Worm (Caenorhabditis elegans): Measurements from ENCODE around the gene R05D3.9.
A peak's percentile ranks its signal among the peaks of the same experiment; 100 is the strongest.

Gene R05D3.9

ce11 chrIII:8403507-8403906 lies 35.0 kb upstream of the R05D3.9 start, which contains the start of gene cutc-1 (continued):
- TF ChIP-seq hlh-11 (tag; optimal IDR thresholded peaks at IDR 0.05) = no peak

DNA sequence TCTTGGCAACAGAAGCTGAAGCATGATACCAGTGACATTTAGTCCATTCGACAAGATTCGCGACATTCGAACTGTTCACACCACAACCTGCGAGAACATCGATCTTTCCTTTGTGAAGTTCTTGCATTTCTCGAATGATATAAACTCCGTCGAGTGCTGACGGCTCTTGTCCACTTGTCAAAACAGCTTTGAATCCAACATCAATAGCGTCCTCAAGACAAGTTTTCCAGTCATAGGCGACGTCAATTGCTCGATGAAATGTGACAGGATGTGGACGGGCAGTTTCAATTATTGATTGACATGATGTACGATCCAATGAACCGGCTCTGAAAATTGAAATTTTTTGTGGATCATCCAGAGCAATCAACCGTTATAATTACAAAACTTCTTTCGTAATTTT lies 34.1 kb upstream of the R05D3.9 start:
- TF ChIP-seq arid-1 (GFP tag; conservative IDR thresholded peaks at IDR 0.05) (no peak), ces-1 (GFP tag; optimal IDR thresholded peaks at IDR 0.05) (no peak), D1046.2 (GFP tag; IDR thresholded peaks at IDR 0.05) (no peak), ceh-62 (tag; optimal IDR thresholded peaks at IDR 0.05) (no peak), dmd-6 (GFP tag; IDR thresholded peaks at IDR 0.05) (no peak), aha-1 (tag) (peak; percentile 89), nhr-25 (tag; optimal IDR thresholded peaks at IDR 0.05; ENCODE audit: borderline replicate concordance, insufficient read depth) (no peak), ZK546.5 (tag; optimal IDR thresholded peaks at IDR 0.05) (no peak), R02D3.7 (tag; optimal IDR thresholded peaks at IDR 0.05) (no peak), F37D6.2 (tag; optimal IDR thresholded peaks at IDR 0.05) (no peak), unc-62 (GFP tag; optimal IDR thresholded peaks at IDR 0.05 in 1 of 2) (peak in 1 of 2 experiments; percentile 96), unc-62 (tag; optimal IDR thresholded peaks at IDR 0.05) (no peak), madf-9 (GFP tag; conservative IDR thresholded peaks at IDR 0.05) (no peak), zip-11 (GFP tag; IDR thresholded peaks at IDR 0.05) (no peak)

- peak; percentile 83 for TF ChIP-seq pqm-1 (tag; optimal IDR thresholded peaks at IDR 0.05)
- TF ChIP-seq nhr-28 (tag; optimal IDR thresholded peaks at IDR 0.05) = peak; percentile 31
- TF ChIP-seq skn-1 (tag; optimal IDR thresholded peaks at IDR 0.05) = no peak
- TF ChIP-seq dmd-6 (GFP tag; IDR thresholded peaks at IDR 0.05) = peak; percentile 28; the same call in 1 of the 2 replicates
Measured at ce11 chrIII:8401887-8402286, 33.4 kb upstream of the R05D3.9 start, which contains the start of gene lap-1. TSS of gene lap-1 (minus strand) at chrIII:8401928.

- no peak for TF ChIP-seq hmg-1.1 (GFP tag; IDR thresholded peaks at IDR 0.05)
- peak; percentile 87 for TF ChIP-seq php-3 (GFP tag; IDR thresholded peaks at IDR 0.05)
- TF ChIP-seq dmd-6 (GFP tag; IDR thresholded peaks at IDR 0.05) = peak; percentile 97
- TF ChIP-seq lsy-2 (tag; optimal IDR thresholded peaks at IDR 0.05) = peak in 1 of 2 experiments; percentile 8
- peak; percentile 7 for TF ChIP-seq hlh-30 (tag; optimal IDR thresholded peaks at IDR 0.05; ENCODE audit: insufficient read depth)
- TF ChIP-seq gei-8 (GFP tag; optimal IDR thresholded peaks at IDR 0.05) = peak; percentile 44
- peak; percentile 80 for TF ChIP-seq dve-1 (tag; optimal IDR thresholded peaks at IDR 0.05; ENCODE audit: insufficient read depth)
- peak; percentile 39 for TF ChIP-seq nhr-77 (tag; optimal IDR thresholded peaks at IDR 0.05)
- peak in 1 of 2 experiments; percentile 49 for TF ChIP-seq mdl-1 (tag; optimal IDR thresholded peaks at IDR 0.05)
- TF ChIP-seq mxl-3 (GFP tag; optimal IDR thresholded peaks at IDR 0.05) = peak; percentile 62
- peak; percentile 15 for TF ChIP-seq mes-2 (tag; optimal IDR thresholded peaks at IDR 0.05; ENCODE audit: poor library complexity, severe bottlenecking)
- peak; percentile 28 for TF ChIP-seq nhr-48 (tag; optimal IDR thresholded peaks at IDR 0.05)
- no peak for TF ChIP-seq mdt-29 (GFP tag; IDR thresholded peaks at IDR 0.05)
- TF ChIP-seq zip-2 (tag; optimal IDR thresholded peaks at IDR 0.05) = no peak
- TF ChIP-seq hlh-11 (tag; optimal IDR thresholded peaks at IDR 0.05) = peak; percentile 82
- TF ChIP-seq pqm-1 (tag; optimal IDR thresholded peaks at IDR 0.05) = peak; percentile 100
- peak; percentile 73 for TF ChIP-seq nhr-28 (tag; optimal IDR thresholded peaks at IDR 0.05)
- no peak for TF ChIP-seq T26A8.4 (GFP tag; IDR thresholded peaks at IDR 0.05)
- TF ChIP-seq ztf-7 (tag; optimal IDR thresholded peaks at IDR 0.05) = peak; percentile 82
- peak; percentile 43; the same call in 1 of the 2 replicates for TF ChIP-seq lin-1 (GFP tag; IDR thresholded peaks at IDR 0.05)
Measured at ce11 chrIII:8400478-8400877, 32.0 kb upstream of the R05D3.9 start.

- TF ChIP-seq dpl-1 (GFP tag; optimal IDR thresholded peaks at IDR 0.05) (no peak), mdl-1 (tag; optimal IDR thresholded peaks at IDR 0.05) (no peak), saeg-2 (GFP tag; IDR thresholded peaks at IDR 0.05) (no peak), nhr-41 (GFP tag; IDR thresholded peaks at IDR 0.05) (no peak), hlh-11 (tag; optimal IDR thresholded peaks at IDR 0.05) (no peak), lin-15B (tag; optimal IDR thresholded peaks at IDR 0.05) (no peak), ctbp-1 (GFP tag; IDR thresholded peaks at IDR 0.05) (no peak), mdt-29 (GFP tag; IDR thresholded peaks at IDR 0.05) (no peak), ceh-28 (tag; optimal IDR thresholded peaks at IDR 0.05) (no peak), dmd-9 (GFP tag; IDR thresholded peaks at IDR 0.05) (no peak), F49E8.2 (tag; optimal IDR thresholded peaks at IDR 0.05; ENCODE audit: borderline replicate concordance) (no peak), R02D3.7 (tag; optimal IDR thresholded peaks at IDR 0.05) (no peak), set-16 (GFP tag; IDR thresholded peaks at IDR 0.05) (no peak), zfp-3 (GFP tag; conservative IDR thresholded peaks at IDR 0.05) (no peak), lsy-2 (tag; optimal IDR thresholded peaks at IDR 0.05) (no peak), unc-130 (GFP tag; optimal IDR thresholded peaks at IDR 0.05) (no peak)
Measured at ce11 chrIII:8398411-8398810, 29.9 kb upstream of the R05D3.9 start, which contains the start of gene ZK353.2. TSS of gene ZK353.2 (plus strand) at chrIII:8398711.
